Worm (Caenorhabditis elegans) whole organism, late embryonic: ENCODE measurements around the gene fbxa-218.
"Not testable (repeated sequence)": the region's sequence is repeated elsewhere in the genome, so short reads cannot be mapped to it uniquely, and the experiment has no call there.

Source experiments
- T23F11.4 ChIP-seq: fragments of 200-800 bp; sonication (Bioruptor generic); optimal IDR thresholded peaks from 2 replicates; lab custom pipeline; 2018; ENCODE audit warnings: mild to moderate bottlenecking, missing genetic modification characterization, missing compliant biosample characterization
- odd-2 ChIP-seq: sonication (generic microtip); optimal IDR thresholded peaks from 2 replicates; lab custom pipeline; 2017; ENCODE audit warnings: antibody characterized with exemption, mild to moderate bottlenecking, missing genetic modification characterization, missing compliant biosample characterization
- unc-55 ChIP-seq: sonication (generic microtip); optimal IDR thresholded peaks from 2 replicates; lab custom pipeline; 2017; ENCODE audit warnings: missing biosample characterization, missing genetic modification reagents, missing genetic modification characterization

DNA sequence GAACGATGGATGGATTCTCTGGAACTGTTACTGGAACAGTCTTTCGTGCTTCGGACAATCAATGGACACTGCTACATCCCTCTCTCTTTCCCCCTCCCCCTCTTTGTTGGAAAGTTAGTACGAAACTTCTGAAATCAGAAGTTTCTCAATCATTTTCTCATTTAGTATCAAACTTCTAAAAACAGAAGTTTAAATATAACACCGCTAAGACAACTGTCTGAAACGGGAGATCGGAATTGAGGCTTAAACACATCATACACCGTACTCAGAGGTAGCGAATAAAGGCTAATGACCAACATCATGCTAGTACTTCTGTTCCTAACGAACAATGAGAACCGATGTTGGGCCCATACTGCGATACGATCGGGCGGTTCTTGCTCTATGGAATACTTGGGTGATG lies 49.7 kb upstream of the fbxa-218 start, which contains the start of gene Y49E10.30:
- TF ChIP-seq odd-2 (tag; lab: Kevin White, UChicago); unc-55 (GFP tag; lab: Kevin White, UChicago); T23F11.4: not testable (repeated sequence)
